5 fruit fly cellular contexts compared by ENCODE assay signal in the genomic region with DNA sequence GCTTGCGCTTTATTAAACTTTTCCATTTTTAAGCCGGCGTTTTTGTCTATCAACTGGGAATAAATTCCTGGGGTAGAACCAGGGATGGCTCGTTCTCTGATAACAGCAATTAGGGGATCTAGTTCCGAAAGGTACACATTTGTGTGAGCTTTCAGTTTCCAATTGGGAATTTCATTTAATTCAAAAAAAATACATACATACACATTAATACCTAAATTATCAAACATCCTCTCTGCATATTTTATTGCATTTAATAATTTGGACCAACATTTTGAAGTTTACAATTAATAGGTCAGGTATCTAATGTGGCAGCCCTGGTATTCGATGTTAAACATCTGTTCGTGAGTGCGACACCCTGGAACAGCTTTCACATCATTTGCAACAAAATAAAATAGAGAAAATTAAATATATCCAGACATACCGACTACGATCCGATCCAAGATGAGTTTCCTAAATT.
TF ChIP-seq lines count a peak whose summit lies in the region.

A gene (minus strand): TSS at position 51 of the 457 bp plus-strand sequence.
A gene (plus strand): TSS at position 329 of the 457 bp plus-strand sequence.

- TF ChIP-seq CTCF in whole organism, embryonic (GFP tag; optimal IDR thresholded peaks at IDR 0.05; lab: Kevin White, UChicago) = no peak

TF ChIP-seq in whole organism, adult, 20 proteins besides CTCF, POLR2A, EP300 and RAD21 (continues in another document):
- TF ChIP-seq Mnt (GFP tag; optimal IDR thresholded peaks at IDR 0.05; lab: Kevin White, UChicago) (peak; percentile 72), tj (GFP tag; optimal IDR thresholded peaks at IDR 0.05; lab: Kevin White, UChicago) (peak; percentile 60), ovo (GFP tag; optimal IDR thresholded peaks at IDR 0.05; lab: Kevin White, UChicago) (peak; percentile 33), CG33017 (tag; optimal IDR thresholded peaks at IDR 0.05; lab: Kevin White, UChicago) (peak; percentile 76), CG7101 (tag; optimal IDR thresholded peaks at IDR 0.05; lab: Kevin White, UChicago) (peak; percentile 84), CG1620 (GFP tag; optimal IDR thresholded peaks at IDR 0.05; lab: Kevin White, UChicago) (peak; percentile 85), pad (GFP tag; optimal IDR thresholded peaks at IDR 0.05; lab: Kevin White, UChicago) (peak; percentile 66), cic (GFP tag; optimal IDR thresholded peaks at IDR 0.05; lab: Kevin White, UChicago) (peak; percentile 31), CG5204 (GFP tag; optimal IDR thresholded peaks at IDR 0.05; lab: Kevin White, UChicago) (no peak), kay (GFP tag; lab: Kevin White, UChicago; ENCODE audit: borderline replicate concordance) (no peak), Hr96 (GFP tag; optimal IDR thresholded peaks at IDR 0.05; lab: Kevin White, UChicago) (peak; percentile 81), Crg-1 (GFP tag; optimal IDR thresholded peaks at IDR 0.05; lab: Kevin White, UChicago) (peak; percentile 87), CG11617 (GFP tag; optimal IDR thresholded peaks at IDR 0.05; lab: Kevin White, UChicago) (peak; percentile 86), Clk (GFP tag; optimal IDR thresholded peaks at IDR 0.05; lab: Kevin White, UChicago) (peak; percentile 64), bab1 (GFP tag; optimal IDR thresholded peaks at IDR 0.05; lab: Kevin White, UChicago) (peak; percentile 87), CG14711 (tag; optimal IDR thresholded peaks at IDR 0.05; lab: Kevin White, UChicago) (peak; percentile 75), toe (GFP tag; optimal IDR thresholded peaks at IDR 0.05; lab: Kevin White, UChicago) (peak; percentile 93)

TF ChIP-seq in whole organism, embryonic, 481 proteins besides CTCF, POLR2A, EP300 and RAD21 (continues in another document):
- TF ChIP-seq rib (GFP tag; IDR thresholded peaks at IDR 0.05; lab: Robert Waterston, UW) (0 out of 2 replicates have a peak, but pooled peaks have one; percentile 35), sob (GFP tag; IDR thresholded peaks at IDR 0.05; lab: Robert Waterston, UW) (peak; percentile 78), fd102C (GFP tag; optimal IDR thresholded peaks at IDR 0.05; lab: Kevin White, UChicago) (peak; percentile 68), wor (GFP tag; IDR thresholded peaks at IDR 0.05; lab: Robert Waterston, UW) (peak; percentile 63), CG30403 (GFP tag; optimal IDR thresholded peaks at IDR 0.05; lab: Kevin White, UChicago) (peak; percentile 92), zen2 (GFP tag; IDR thresholded peaks at IDR 0.05; lab: Robert Waterston, UW; ENCODE audit: partially characterized antibody) (no peak), CG1832 (GFP tag; optimal IDR thresholded peaks at IDR 0.05; lab: Kevin White, UChicago) (no peak), CG4617 (GFP tag; optimal IDR thresholded peaks at IDR 0.05; lab: Kevin White, UChicago; ENCODE audit: borderline replicate concordance) (peak; percentile 91), CG6254 (GFP tag; optimal IDR thresholded peaks at IDR 0.05; lab: Kevin White, UChicago) (peak; percentile 40), fd96Cb (tag; optimal IDR thresholded peaks at IDR 0.05; lab: Kevin White, UChicago) (peak; percentile 77), CG32532 (GFP tag; IDR thresholded peaks at IDR 0.05; lab: Robert Waterston, UW) (peak; percentile 83), cg (GFP tag; optimal IDR thresholded peaks at IDR 0.05; lab: Kevin White, UChicago) (no peak), CG1602 (GFP tag; optimal IDR thresholded peaks at IDR 0.05; lab: Kevin White, UChicago) (peak; percentile 86), corto (GFP tag; optimal IDR thresholded peaks at IDR 0.05; lab: Kevin White, UChicago) (no peak), zfh1 (GFP tag; IDR thresholded peaks at IDR 0.05; lab: Robert Waterston, UW) (peak; percentile 79; the same call in 2 of the 3 replicates), az2 (GFP tag; optimal IDR thresholded peaks at IDR 0.05; lab: Kevin White, UChicago) (peak; percentile 81)

TF ChIP-seq in whole organism, prepupa, 60 proteins besides CTCF, POLR2A, EP300 and RAD21 (continues in another document):
- TF ChIP-seq Sox102F (GFP tag; optimal IDR thresholded peaks at IDR 0.05; lab: Kevin White, UChicago) (no peak), net (GFP tag; optimal IDR thresholded peaks at IDR 0.05; lab: Kevin White, UChicago) (peak; percentile 60), Eip93F (GFP tag; optimal IDR thresholded peaks at IDR 0.05; lab: Kevin White, UChicago) (peak; percentile 7), CG4318 (GFP tag; optimal IDR thresholded peaks at IDR 0.05; lab: Kevin White, UChicago) (no peak), Hr4 (GFP tag; optimal IDR thresholded peaks at IDR 0.05; lab: Kevin White, UChicago) (peak; percentile 84), CG8319 (GFP tag; optimal IDR thresholded peaks at IDR 0.05; lab: Kevin White, UChicago) (peak; percentile 67), Ets96B (tag; optimal IDR thresholded peaks at IDR 0.05; lab: Kevin White, UChicago) (peak; percentile 79), cyc (GFP tag; optimal IDR thresholded peaks at IDR 0.05; lab: Kevin White, UChicago) (peak; percentile 86), CG7368 (GFP tag; optimal IDR thresholded peaks at IDR 0.05; lab: Kevin White, UChicago) (peak; percentile 26), Sox14 (GFP tag; optimal IDR thresholded peaks at IDR 0.05; lab: Kevin White, UChicago) (peak; percentile 86), achi (GFP tag; optimal IDR thresholded peaks at IDR 0.05; lab: Kevin White, UChicago) (peak; percentile 82), CG31627 (GFP tag; optimal IDR thresholded peaks at IDR 0.05; lab: Kevin White, UChicago) (peak; percentile 89), topi (GFP tag; optimal IDR thresholded peaks at IDR 0.05; lab: Kevin White, UChicago) (peak; percentile 82), dac (GFP tag; optimal IDR thresholded peaks at IDR 0.05; lab: Kevin White, UChicago) (peak; percentile 61), CG10631 (GFP tag; optimal IDR thresholded peaks at IDR 0.05; lab: Kevin White, UChicago) (peak; percentile 87), esn (GFP tag; optimal IDR thresholded peaks at IDR 0.05; lab: Kevin White, UChicago) (peak; percentile 89), fd59A (GFP tag; optimal IDR thresholded peaks at IDR 0.05; lab: Kevin White, UChicago) (peak; percentile 57), Blimp-1 (GFP tag; optimal IDR thresholded peaks at IDR 0.05; lab: Kevin White, UChicago) (peak; percentile 32)

TF ChIP-seq in whole organism, pupa, 21 proteins besides CTCF, POLR2A, EP300 and RAD21:
- no peak for TF ChIP-seq Pif1B (GFP tag; optimal IDR thresholded peaks at IDR 0.05; lab: Kevin White, UChicago)
- no peak for TF ChIP-seq D1 (tag; optimal IDR thresholded peaks at IDR 0.05; lab: Kevin White, UChicago)
- TF ChIP-seq CG14655 (GFP tag; optimal IDR thresholded peaks at IDR 0.05; lab: Kevin White, UChicago) = no peak
- TF ChIP-seq CG8301 (tag; optimal IDR thresholded peaks at IDR 0.05; lab: Kevin White, UChicago) = peak; percentile 63
- peak; percentile 68 for TF ChIP-seq Snoo (tag; optimal IDR thresholded peaks at IDR 0.05; lab: Kevin White, UChicago)
- peak; percentile 61 for TF ChIP-seq CG34367 (tag; optimal IDR thresholded peaks at IDR 0.05; lab: Kevin White, UChicago)
- peak; percentile 70 for TF ChIP-seq CG17806 (tag; optimal IDR thresholded peaks at IDR 0.05; lab: Kevin White, UChicago)
- TF ChIP-seq CG13204 (GFP tag; optimal IDR thresholded peaks at IDR 0.05; lab: Kevin White, UChicago) = no peak
- no peak for TF ChIP-seq CG10348 (GFP tag; IDR thresholded peaks at IDR 0.05; lab: Robert Waterston, UW)
- TF ChIP-seq CG9948 (tag; optimal IDR thresholded peaks at IDR 0.05; lab: Kevin White, UChicago) = peak; percentile 69
- TF ChIP-seq CG8159 (tag; optimal IDR thresholded peaks at IDR 0.05; lab: Kevin White, UChicago) = peak; percentile 80
- peak; percentile 31 for TF ChIP-seq gl (tag; optimal IDR thresholded peaks at IDR 0.05; lab: Kevin White, UChicago)
- peak; percentile 34 for TF ChIP-seq EcR (GFP tag; optimal IDR thresholded peaks at IDR 0.05; lab: Kevin White, UChicago)
- peak; percentile 77 for TF ChIP-seq CG15710 (tag; optimal IDR thresholded peaks at IDR 0.05; lab: Kevin White, UChicago)
- peak; percentile 66 for TF ChIP-seq CG32121 (GFP tag; IDR thresholded peaks at IDR 0.05; lab: Robert Waterston, UW)
- TF ChIP-seq Ets98B (GFP tag; IDR thresholded peaks at IDR 0.05; lab: Robert Waterston, UW) = peak; percentile 47; the same call in 1 of the 2 replicates
- peak; percentile 82 for TF ChIP-seq CG4496 (GFP tag; IDR thresholded peaks at IDR 0.05; lab: Robert Waterston, UW)
- TF ChIP-seq fd96Ca (GFP tag; IDR thresholded peaks at IDR 0.05; lab: Robert Waterston, UW) = no peak
- TF ChIP-seq Pif1A (GFP tag; optimal IDR thresholded peaks at IDR 0.05; lab: Kevin White, UChicago) = no peak

TF ChIP-seq in whole organism, wandering third instar larva, 38 proteins besides CTCF, POLR2A, EP300 and RAD21 (continues in another document):
- TF ChIP-seq br (GFP tag; optimal IDR thresholded peaks at IDR 0.05; lab: Kevin White, UChicago) (peak; percentile 83), OdsH (GFP tag; optimal IDR thresholded peaks at IDR 0.05; lab: Kevin White, UChicago) (peak; percentile 82), Vsx2 (GFP tag; optimal IDR thresholded peaks at IDR 0.05; lab: Kevin White, UChicago; ENCODE audit: partially characterized antibody) (no peak), tai (GFP tag; optimal IDR thresholded peaks at IDR 0.05; lab: Kevin White, UChicago) (no peak), dsf (GFP tag; optimal IDR thresholded peaks at IDR 0.05; lab: Kevin White, UChicago; ENCODE audit: borderline replicate concordance) (peak; percentile 51), pan (optimal IDR thresholded peaks at IDR 0.05; lab: Kevin White, UChicago) (no peak), sage (GFP tag; optimal IDR thresholded peaks at IDR 0.05; lab: Kevin White, UChicago) (no peak), Jra (GFP tag; optimal IDR thresholded peaks at IDR 0.05; lab: Kevin White, UChicago) (peak; percentile 86), ey (GFP tag; optimal IDR thresholded peaks at IDR 0.05; lab: Kevin White, UChicago) (peak; percentile 86), usp (GFP tag; optimal IDR thresholded peaks at IDR 0.05; lab: Kevin White, UChicago) (no peak), h (GFP tag; optimal IDR thresholded peaks at IDR 0.05; lab: Kevin White, UChicago) (peak; percentile 90), fru (GFP tag; optimal IDR thresholded peaks at IDR 0.05; lab: Kevin White, UChicago) (peak; percentile 86), CrebA (GFP tag; optimal IDR thresholded peaks at IDR 0.05; lab: Kevin White, UChicago; ENCODE audit: borderline replicate concordance) (no peak), brk (GFP tag; optimal IDR thresholded peaks at IDR 0.05; lab: Kevin White, UChicago) (no peak), CG32264 (GFP tag; optimal IDR thresholded peaks at IDR 0.05; lab: Kevin White, UChicago) (peak; percentile 19), Hnf4 (GFP tag; optimal IDR thresholded peaks at IDR 0.05; lab: Kevin White, UChicago) (peak; percentile 85), sv (GFP tag; optimal IDR thresholded peaks at IDR 0.05; lab: Kevin White, UChicago) (peak; percentile 74), lola (GFP tag; optimal IDR thresholded peaks at IDR 0.05; lab: Kevin White, UChicago) (no peak), Myc (optimal IDR thresholded peaks at IDR 0.05; lab: Kevin White, UChicago) (no peak), N (GFP tag; optimal IDR thresholded peaks at IDR 0.05; lab: Kevin White, UChicago) (no peak), GATAd (GFP tag; optimal IDR thresholded peaks at IDR 0.05; lab: Kevin White, UChicago) (peak; percentile 88), HLH106 (tag; optimal IDR thresholded peaks at IDR 0.05; lab: Kevin White, UChicago) (peak; percentile 89)
